Fruit fly (Drosophila melanogaster): ENCODE measurements around the gene CG12229.

- no peak for TF ChIP-seq pan (optimal IDR thresholded peaks at IDR 0.05)
- TF ChIP-seq usp (GFP tag; optimal IDR thresholded peaks at IDR 0.05): no peak
- no peak for TF ChIP-seq dsf (GFP tag; optimal IDR thresholded peaks at IDR 0.05; ENCODE audit: borderline replicate concordance)
- no peak for TF ChIP-seq jim (GFP tag; optimal IDR thresholded peaks at IDR 0.05)
- no peak for TF ChIP-seq ey (GFP tag; optimal IDR thresholded peaks at IDR 0.05)
- TF ChIP-seq Hnf4 (GFP tag; optimal IDR thresholded peaks at IDR 0.05): no peak
- no peak for TF ChIP-seq Hr78 (GFP tag; optimal IDR thresholded peaks at IDR 0.05)
- TF ChIP-seq sv (GFP tag; optimal IDR thresholded peaks at IDR 0.05): no peak
These were observed 37.2 kb downstream of the CG12229 start for dm6 chr3L:17399014-17399413.
